Worm (Caenorhabditis elegans): Measurements from ENCODE around the gene C25E10.11.

The C25E10.11 gene

ce11 chrV:9035685-9036084, 22.8 kb downstream of the C25E10.11 start, which contains the start of gene srsx-34:
Gene srsx-34, plus strand, starts transcription at chrV:9035985.
- no peak for TF ChIP-seq snpc-1.3 (tag; optimal IDR thresholded peaks at IDR 0.05; ENCODE audit: insufficient read depth)
- no peak for TF ChIP-seq ztf-18 (tag; optimal IDR thresholded peaks at IDR 0.05)
- TF ChIP-seq egrh-3 (GFP tag; IDR thresholded peaks at IDR 0.05): no peak
- no peak for TF ChIP-seq T07F8.4 (tag; optimal IDR thresholded peaks at IDR 0.05)
- TF ChIP-seq cebp-1 (GFP tag; IDR thresholded peaks at IDR 0.05): no peak
- TF ChIP-seq cebp-1 (tag; optimal IDR thresholded peaks at IDR 0.05): no peak
- TF ChIP-seq egl-44 (GFP tag; IDR thresholded peaks at IDR 0.05): no peak
- no peak for TF ChIP-seq pbrm-1 (GFP tag; IDR thresholded peaks at IDR 0.05)
- TF ChIP-seq nhr-27 (tag; optimal IDR thresholded peaks at IDR 0.05): no peak
- TF ChIP-seq ccch-3 (GFP tag; optimal IDR thresholded peaks at IDR 0.05): no peak

- TF ChIP-seq D2030.7 (GFP tag; IDR thresholded peaks at IDR 0.05) (no peak), nhr-80 (tag; optimal IDR thresholded peaks at IDR 0.05) (no peak), somi-1 (GFP tag; optimal IDR thresholded peaks at IDR 0.05) (no peak)
Observed at ce11 chrV:9033267-9033666, 25.3 kb downstream of the C25E10.11 start, which contains the start of gene C25E10.4. Gene C25E10.4, plus strand, starts transcription at chrV:9033567.

ce11 chrV:9030248-9030647, 28.3 kb downstream of the C25E10.11 start, which contains the start of gene C25E10.5:
Gene C25E10.5, plus strand, starts transcription at chrV:9030548.
- TF ChIP-seq C06A6.2 (GFP tag; conservative IDR thresholded peaks at IDR 0.05) (no peak), nfya-1 (tag; optimal IDR thresholded peaks at IDR 0.05; ENCODE audit: borderline replicate concordance, insufficient read depth) (no peak), pha-4 (tag; optimal IDR thresholded peaks at IDR 0.05) (no peak)

- no peak for TF ChIP-seq F39B2.1 (GFP tag; IDR thresholded peaks at IDR 0.05)
- no peak for TF ChIP-seq fkh-3 (tag; optimal IDR thresholded peaks at IDR 0.05)
- no peak for TF ChIP-seq F49E8.2 (tag; optimal IDR thresholded peaks at IDR 0.05; ENCODE audit: insufficient read depth)
- TF ChIP-seq F52B5.7 (tag; optimal IDR thresholded peaks at IDR 0.05): no peak
Observed at ce11 chrV:9024713-9025112, 33.8 kb downstream of the C25E10.11 start, which contains the start of gene bus-1. Gene bus-1, minus strand, starts transcription at chrV:9024813.

- TF ChIP-seq lag-1 (GFP tag; IDR thresholded peaks at IDR 0.05): no peak
- TF ChIP-seq C17E4.6 (GFP tag; IDR thresholded peaks at IDR 0.05): no peak
- no peak for TF ChIP-seq ztf-22 (GFP tag; optimal IDR thresholded peaks at IDR 0.05)
- no peak for TF ChIP-seq let-607 (tag; optimal IDR thresholded peaks at IDR 0.05)
- no peak for TF ChIP-seq Y79H2A.3 (GFP tag; conservative IDR thresholded peaks at IDR 0.05)
- no peak for TF ChIP-seq nhr-27 (tag; optimal IDR thresholded peaks at IDR 0.05)
- TF ChIP-seq chd-7 (tag; optimal IDR thresholded peaks at IDR 0.05): no peak
- no peak for TF ChIP-seq tbp1 (GFP tag; optimal IDR thresholded peaks at IDR 0.05)
- no peak for TF ChIP-seq B0035.1 (tag; optimal IDR thresholded peaks at IDR 0.05)
- no peak for TF ChIP-seq rcor-1 (GFP tag; IDR thresholded peaks at IDR 0.05)
- TF ChIP-seq ets-4 (GFP tag; optimal IDR thresholded peaks at IDR 0.05): no peak
- TF ChIP-seq F22D6.2 (tag; optimal IDR thresholded peaks at IDR 0.05): no peak
- TF ChIP-seq madf-8 (GFP tag; conservative IDR thresholded peaks at IDR 0.05): no peak
- no peak for TF ChIP-seq nhr-90 (tag; optimal IDR thresholded peaks at IDR 0.05)
- TF ChIP-seq K11D2.4 (GFP tag; IDR thresholded peaks at IDR 0.05): no peak
Observed at ce11 chrV:9022078-9022477, 36.4 kb downstream of the C25E10.11 start, which contains the start of gene oac-41. Gene oac-41, minus strand, starts transcription at chrV:9022178.
